Worm (Caenorhabditis elegans) whole organism, midembryonic: ENCODE measurements around the gene egl-27.

Experiments used
- T22C8.4 ChIP-seq: fragments of 200-800 bp; sonication (Bioruptor generic); IDR thresholded peaks from 2 replicates; pipeline ENCODE4 v1.3.6; 2022; ENCODE audit warnings: missing genetic modification characterization, missing compliant biosample characterization
- cog-1 ChIP-seq: sonication (generic microtip); optimal IDR thresholded peaks from 2 replicates; lab custom pipeline; 2016; ENCODE audit warnings: missing genetic modification characterization, missing compliant biosample characterization
- flt-1 ChIP-seq: fragments of 200-800 bp; sonication (Bioruptor generic); IDR thresholded peaks from 2 replicates; pipeline ENCODE4 v1.3.6; 2022; ENCODE audit warnings: missing genetic modification characterization, missing compliant biosample characterization
- klf-2 ChIP-seq: fragments of 200-800 bp; sonication (Bioruptor generic); conservative IDR thresholded peaks from 2 replicates; pipeline ENCODE4 v1.3.6; 2022; ENCODE audit warnings: missing genetic modification reagents, missing genetic modification characterization, missing compliant biosample characterization
- med-1 ChIP-seq: sonication (generic microtip); optimal IDR thresholded peaks from 2 replicates; lab custom pipeline; 2017; ENCODE audit warnings: missing genetic modification characterization, mild to moderate bottlenecking, missing compliant biosample characterization, antibody characterized with exemption, missing genetic modification reagents; ENCODE audit not compliant: insufficient read depth
- ref-1 ChIP-seq: fragments of 200-800 bp; sonication (Bioruptor generic); conservative IDR thresholded peaks from 2 replicates; pipeline ENCODE4 v1.3.6; 2022; ENCODE audit warnings: missing genetic modification reagents, missing genetic modification characterization, missing compliant biosample characterization
- tab-1 ChIP-seq: fragments of 200-800 bp; sonication (Bioruptor generic); IDR thresholded peaks from 2 replicates; pipeline ENCODE4 v1.3.6; 2022; ENCODE audit warnings: missing genetic modification characterization, missing compliant biosample characterization
- ztf-23 ChIP-seq: fragments of 200-800 bp; sonication (Bioruptor generic); IDR thresholded peaks from 2 replicates; pipeline ENCODE4 v1.3.6; 2022; ENCODE audit warnings: missing genetic modification reagents, missing genetic modification characterization, missing compliant biosample characterization
- ztf-29 ChIP-seq: fragments of 200-800 bp; sonication (Bioruptor generic); IDR thresholded peaks from 2 replicates; pipeline ENCODE4 v1.3.6; 2022; ENCODE audit warnings: missing genetic modification reagents, missing genetic modification characterization, missing compliant biosample characterization

DNA sequence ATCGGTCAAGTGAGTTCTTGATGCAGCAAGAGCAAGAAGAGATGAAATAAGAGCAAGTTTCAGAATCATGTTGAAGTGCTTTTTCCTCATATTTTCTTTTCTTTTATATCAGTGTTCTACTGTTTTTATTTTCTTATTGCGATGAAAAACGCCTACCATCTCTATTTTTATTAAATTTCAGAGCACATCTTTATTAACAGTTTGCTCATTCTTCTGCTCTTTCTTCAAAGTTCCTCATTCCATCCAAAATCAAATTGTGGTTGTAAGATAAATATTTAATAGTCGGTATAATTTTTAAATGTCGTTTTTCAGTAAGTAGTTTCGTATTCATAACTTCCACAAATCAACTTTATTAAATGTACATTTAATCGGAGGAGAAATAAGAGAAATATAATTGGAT, 37.7 kb downstream of the egl-27 start, which contains the start of gene C44B7.5:
- no peak for TF ChIP-seq ztf-29 (GFP tag; lab: Robert Waterston, UW)
- TF ChIP-seq cog-1: no peak
- TF ChIP-seq flt-1 (GFP tag; lab: Robert Waterston, UW): no peak
- no peak for TF ChIP-seq T22C8.4 (GFP tag; lab: Robert Waterston, UW)
- TF ChIP-seq tab-1: no peak
- no peak for TF ChIP-seq ztf-23 (GFP tag; lab: Robert Waterston, UW)
- no peak for TF ChIP-seq med-1 (GFP tag; lab: Kevin White, UChicago)
- TF ChIP-seq klf-2 (GFP tag; lab: Robert Waterston, UW): no peak
- no peak for TF ChIP-seq ref-1
